Fruit fly (Drosophila melanogaster) whole organism, embryonic: ENCODE results near the gene CG6136.

Experiments used
- CG10147 ChIP-seq: fragments of 200-800 bp; sonication (Bioruptor generic); optimal IDR thresholded peaks from 2 replicates; lab custom pipeline; 2019; ENCODE audit warnings: missing biosample characterization, mild to moderate bottlenecking, missing genetic modification characterization, moderate library complexity
- CG10209 ChIP-seq: fragments of 200-800 bp; sonication (Bioruptor generic); optimal IDR thresholded peaks from 3 replicates; lab custom pipeline; 2017; ENCODE audit warnings: missing biosample characterization, mild to moderate bottlenecking, missing genetic modification characterization, missing genetic modification reagents
- CG11085 ChIP-seq: fragments of 200-800 bp; sonication (Bioruptor generic); IDR thresholded peaks from 2 replicates; pipeline ENCODE4 v1.3.6; 2022; ENCODE audit warnings: missing biosample characterization, missing genetic modification characterization
- CG11247 ChIP-seq: fragments of 200-800 bp; sonication (Bioruptor generic); IDR thresholded peaks from 2 replicates; pipeline ENCODE4 v1.3.6; 2022; ENCODE audit warnings: missing biosample characterization, missing genetic modification characterization
- CG12391 ChIP-seq: fragments of 200-800 bp; sonication (Bioruptor generic); optimal IDR thresholded peaks from 3 replicates; lab custom pipeline; 2018; ENCODE audit warnings: missing biosample characterization, mild to moderate bottlenecking, missing genetic modification characterization, moderate library complexity
- CG12769 ChIP-seq: fragments of 200-800 bp; sonication (Bioruptor generic); optimal IDR thresholded peaks from 2 replicates; lab custom pipeline; 2019; ENCODE audit warnings: missing biosample characterization, mild to moderate bottlenecking, missing genetic modification characterization, moderate library complexity
- CG14050 ChIP-seq: fragments of 200-800 bp; sonication (Bioruptor generic); IDR thresholded peaks from 3 replicates; pipeline ENCODE4 v1.3.6; 2022; ENCODE audit warnings: missing biosample characterization, missing genetic modification characterization
- CG14667 ChIP-seq: fragments of 200-800 bp; sonication (Bioruptor generic); IDR thresholded peaks from 2 replicates; pipeline ENCODE4 v1.3.6; 2022; ENCODE audit warnings: missing biosample characterization, missing genetic modification characterization
- CG14860 ChIP-seq: fragments of 200-800 bp; sonication (Bioruptor generic); IDR thresholded peaks from 3 replicates; pipeline ENCODE4 v1.3.6; 2022; ENCODE audit warnings: missing biosample characterization, missing genetic modification characterization; ENCODE audit not compliant: partially characterized antibody
- CG15269 ChIP-seq: fragments of 200-800 bp; sonication (Bioruptor generic); optimal IDR thresholded peaks from 2 replicates; lab custom pipeline; 2018; ENCODE audit warnings: missing biosample characterization, mild to moderate bottlenecking, missing genetic modification characterization, moderate library complexity
- CG1602 ChIP-seq: fragments of 200-800 bp; sonication (Bioruptor generic); optimal IDR thresholded peaks from 3 replicates; lab custom pipeline; 2016; ENCODE audit warnings: missing biosample characterization, missing genetic modification characterization
- CG16779 ChIP-seq: fragments of 200-800 bp; sonication (Bioruptor generic); IDR thresholded peaks from 2 replicates; pipeline ENCODE4 v1.3.6; 2022; ENCODE audit warnings: missing biosample characterization, missing genetic modification characterization
- CG16813 ChIP-seq: fragments of 200-800 bp; sonication (Bioruptor generic); IDR thresholded peaks from 3 replicates; pipeline ENCODE4 v1.3.6; 2022; ENCODE audit warnings: missing biosample characterization, missing genetic modification characterization; ENCODE audit not compliant: partially characterized antibody
- CG17359 ChIP-seq: fragments of 200-800 bp; sonication (Bioruptor generic); optimal IDR thresholded peaks from 3 replicates; lab custom pipeline; 2018; ENCODE audit warnings: missing biosample characterization, mild to moderate bottlenecking, missing genetic modification characterization, moderate library complexity
- CG17361 ChIP-seq: fragments of 200-800 bp; sonication (Bioruptor generic); IDR thresholded peaks from 3 replicates; pipeline ENCODE4 v1.3.6; 2022; ENCODE audit warnings: missing biosample characterization, missing genetic modification characterization
- CG17802 ChIP-seq: fragments of 200-800 bp; sonication (Bioruptor generic); optimal IDR thresholded peaks from 2 replicates; lab custom pipeline; 2018; ENCODE audit warnings: missing biosample characterization, mild to moderate bottlenecking, missing genetic modification characterization, moderate library complexity
- CG2120 ChIP-seq: fragments of 200-800 bp; sonication (Bioruptor generic); optimal IDR thresholded peaks from 3 replicates; lab custom pipeline; 2016; ENCODE audit warnings: missing biosample characterization, missing genetic modification characterization
- CG3281 ChIP-seq: fragments of 200-800 bp; sonication (Bioruptor generic); optimal IDR thresholded peaks from 3 replicates; lab custom pipeline; 2017; ENCODE audit warnings: missing biosample characterization, mild to moderate bottlenecking, missing genetic modification characterization
- CG3995 ChIP-seq: fragments of 200-800 bp; sonication (Bioruptor generic); optimal IDR thresholded peaks from 3 replicates; lab custom pipeline; 2016; ENCODE audit warnings: missing biosample characterization, missing genetic modification characterization
- CG4360 ChIP-seq: fragments of 200-800 bp; sonication (Bioruptor generic); IDR thresholded peaks from 2 replicates; pipeline ENCODE4 v1.3.6; 2022; ENCODE audit warnings: missing biosample characterization, missing genetic modification characterization
- CG4707 ChIP-seq: fragments of 200-800 bp; sonication (Bioruptor generic); optimal IDR thresholded peaks from 2 replicates; lab custom pipeline; 2018; ENCODE audit warnings: missing biosample characterization, mild to moderate bottlenecking, missing genetic modification characterization, moderate library complexity
- CG6854 ChIP-seq: fragments of 200-800 bp; sonication (Bioruptor generic); optimal IDR thresholded peaks from 3 replicates; lab custom pipeline; 2017; ENCODE audit warnings: missing biosample characterization, mild to moderate bottlenecking, missing genetic modification characterization
- CG9727 ChIP-seq: fragments of 200-800 bp; sonication (Bioruptor generic); optimal IDR thresholded peaks from 3 replicates; lab custom pipeline; 2017; ENCODE audit warnings: missing biosample characterization, mild to moderate bottlenecking, missing genetic modification characterization
- CG9876 ChIP-seq: fragments of 200-800 bp; sonication (Bioruptor generic); optimal IDR thresholded peaks from 2 replicates; lab custom pipeline; 2016; ENCODE audit warnings: missing biosample characterization, missing genetic modification characterization
- CTCF ChIP-seq: fragments of 200-800 bp; sonication (Bioruptor generic); optimal IDR thresholded peaks from 2 replicates; lab custom pipeline; 2017; ENCODE audit warnings: missing biosample characterization, mild to moderate bottlenecking, missing genetic modification characterization, moderate library complexity
- Eip74EF ChIP-seq, 2 experiments: fragments of 200-800 bp in 1 of 2; fragments of >200 bp in 1 of 2; sonication (Bioruptor generic) in 1 of 2; optimal IDR thresholded peaks; 2 replicates each; lab custom pipeline; 2017 to 2019; ENCODE audit warnings: missing biosample characterization in 2 of 2, missing genetic modification characterization in 2 of 2, mild to moderate bottlenecking in 1 of 2, moderate library complexity in 1 of 2
- H2.0 ChIP-seq: fragments of 200-800 bp; sonication (Bioruptor generic); IDR thresholded peaks from 2 replicates; pipeline ENCODE4 v1.3.6; 2022; ENCODE audit warnings: missing biosample characterization, missing genetic modification characterization
- HmgZ ChIP-seq: fragments of 200-800 bp; sonication (Bioruptor generic); optimal IDR thresholded peaks from 2 replicates; lab custom pipeline; 2018; ENCODE audit warnings: missing biosample characterization, mild to moderate bottlenecking, missing genetic modification characterization
- Hr3 ChIP-seq: fragments of 200-800 bp; sonication (Bioruptor generic); optimal IDR thresholded peaks from 3 replicates; lab custom pipeline; 2016; ENCODE audit warnings: missing biosample characterization, missing genetic modification characterization
- Hr51 ChIP-seq, 2 experiments: fragments of 200-800 bp; sonication (Bioruptor generic); optimal IDR thresholded peaks; 2 replicates in 1 of 2; 3 replicates in 1 of 2; lab custom pipeline; 2016 to 2018; ENCODE audit warnings: missing biosample characterization in 2 of 2, missing genetic modification characterization in 2 of 2, mild to moderate bottlenecking in 1 of 2, moderate library complexity in 1 of 2
- MESR4 ChIP-seq: fragments of 200-800 bp; sonication (Bioruptor generic); optimal IDR thresholded peaks from 2 replicates; lab custom pipeline; 2018; ENCODE audit warnings: missing biosample characterization, mild to moderate bottlenecking, missing genetic modification characterization, moderate library complexity
- Myb ChIP-seq: fragments of 200-800 bp; sonication (Bioruptor generic); optimal IDR thresholded peaks from 2 replicates; lab custom pipeline; 2016; ENCODE audit warnings: missing biosample characterization, missing genetic modification characterization
- Oli ChIP-seq: fragments of 200-800 bp; sonication (Bioruptor generic); optimal IDR thresholded peaks from 2 replicates; lab custom pipeline; 2018; ENCODE audit warnings: missing biosample characterization, mild to moderate bottlenecking, missing genetic modification characterization, moderate library complexity
- Opbp ChIP-seq: fragments of 200-800 bp; sonication (Bioruptor generic); IDR thresholded peaks from 3 replicates; pipeline ENCODE4 v1.3.6; 2022; ENCODE audit warnings: missing biosample characterization, missing genetic modification characterization; ENCODE audit not compliant: partially characterized antibody
- ato ChIP-seq: fragments of 200-800 bp; sonication (Bioruptor generic); IDR thresholded peaks from 2 replicates; pipeline ENCODE4 v1.3.6; 2022; ENCODE audit warnings: missing biosample characterization, missing genetic modification characterization; ENCODE audit not compliant: partially characterized antibody
- cas ChIP-seq: fragments of 200-800 bp; sonication (Bioruptor generic); IDR thresholded peaks from 2 replicates; pipeline ENCODE4 v1.3.6; 2022; ENCODE audit warnings: missing biosample characterization, missing genetic modification characterization
- chif ChIP-seq, 2 experiments: fragments of 200-800 bp; sonication (Bioruptor generic); optimal IDR thresholded peaks; 3 replicates each; lab custom pipeline; 2016; ENCODE audit warnings: missing biosample characterization in 2 of 2, missing genetic modification characterization in 2 of 2
- cwo ChIP-seq: fragments of 200-800 bp; sonication (Bioruptor generic); optimal IDR thresholded peaks from 3 replicates; lab custom pipeline; 2017; ENCODE audit warnings: missing biosample characterization, missing genetic modification characterization, mild to moderate bottlenecking, moderate library complexity, missing genetic modification reagents
- dan ChIP-seq: fragments of 200-800 bp; sonication (Bioruptor generic); IDR thresholded peaks from 2 replicates; pipeline ENCODE4 v1.3.6; 2022; ENCODE audit warnings: missing biosample characterization, missing genetic modification characterization
- kay ChIP-seq: fragments of 200-800 bp; sonication (Bioruptor generic); optimal IDR thresholded peaks from 2 replicates; lab custom pipeline; 2016; ENCODE audit warnings: missing biosample characterization, missing genetic modification characterization
- knrl ChIP-seq: fragments of 200-800 bp; sonication (Bioruptor generic); IDR thresholded peaks from 3 replicates; pipeline ENCODE4 v1.3.6; 2022; ENCODE audit warnings: missing biosample characterization, missing genetic modification characterization; ENCODE audit not compliant: partially characterized antibody
- maf-S ChIP-seq: fragments of 200-800 bp; sonication (Bioruptor generic); optimal IDR thresholded peaks from 2 replicates; lab custom pipeline; 2016; ENCODE audit warnings: missing biosample characterization, missing genetic modification characterization
- mirr ChIP-seq: fragments of 200-800 bp; sonication (Bioruptor generic); optimal IDR thresholded peaks from 3 replicates; lab custom pipeline; 2018; ENCODE audit warnings: missing biosample characterization, mild to moderate bottlenecking, missing genetic modification characterization
- org-1 ChIP-seq: fragments of 200-800 bp; sonication (Bioruptor generic); optimal IDR thresholded peaks from 2 replicates; lab custom pipeline; 2017; ENCODE audit warnings: missing biosample characterization, missing genetic modification characterization
- pho ChIP-seq: fragments of 200-800 bp; sonication (Bioruptor generic); optimal IDR thresholded peaks from 2 replicates; lab custom pipeline; 2016; ENCODE audit warnings: missing biosample characterization, missing genetic modification characterization
- salm ChIP-seq: fragments of 200-800 bp; sonication (Bioruptor generic); optimal IDR thresholded peaks from 2 replicates; lab custom pipeline; 2018; ENCODE audit warnings: missing biosample characterization, mild to moderate bottlenecking, missing genetic modification characterization
- sim ChIP-seq: fragments of 200-800 bp; sonication (Bioruptor generic); IDR thresholded peaks from 2 replicates; pipeline ENCODE4 v1.3.6; 2022; ENCODE audit warnings: missing biosample characterization, missing genetic modification characterization
- toy ChIP-seq: fragments of 200-800 bp; sonication (Bioruptor generic); IDR thresholded peaks from 2 replicates; pipeline ENCODE4 v1.3.6; 2022; ENCODE audit warnings: missing biosample characterization, missing genetic modification characterization
- wek ChIP-seq: fragments of 200-800 bp; sonication (Bioruptor generic); optimal IDR thresholded peaks from 3 replicates; lab custom pipeline; 2018; ENCODE audit warnings: missing biosample characterization, mild to moderate bottlenecking, missing genetic modification characterization, moderate library complexity

Gene CG6136

dm6 chr3R:15342926-15343685 lies 28.9 kb downstream of the CG6136 start, which contains the start of gene Nagk (continued):
- TF ChIP-seq CG11085 (GFP tag; lab: Robert Waterston, UW) (no peak), Oli (peak; percentile 80), Hr3 (GFP tag; lab: Kevin White, UChicago) (peak; percentile 77), chif (GFP tag; optimal IDR thresholded peaks at IDR 0.05; lab: Kevin White, UChicago) (peak; percentile 9 to 72), CG15269 (peak; percentile 60), MESR4 (GFP tag; lab: Kevin White, UChicago) (peak; percentile 56), H2.0 (peak; percentile 44; the same call in 1 of the 2 replicates), CG11247 (GFP tag; lab: Robert Waterston, UW) (0 out of 2 replicates have a peak, but pooled peaks have one; percentile 5), Myb (GFP tag; lab: Kevin White, UChicago) (peak; percentile 33), maf-S (GFP tag; lab: Kevin White, UChicago) (peak; percentile 30), CG17359 (peak; percentile 34), sim (GFP tag; lab: Robert Waterston, UW) (no peak), CG4360 (no peak), dan (GFP tag; lab: Robert Waterston, UW) (no peak), CG4707 (GFP tag; lab: Kevin White, UChicago) (no peak), mirr (GFP tag; lab: Kevin White, UChicago) (peak; percentile 31), CG14667 (GFP tag; lab: Robert Waterston, UW) (no peak), CG14860 (GFP tag; lab: Robert Waterston, UW) (no peak), knrl (no peak; the same call in 2 of the 3 replicates), HmgZ (peak; percentile 5), salm (tag; lab: Kevin White, UChicago) (peak; percentile 39), toy (GFP tag; lab: Robert Waterston, UW) (no peak), CG2120 (GFP tag; lab: Kevin White, UChicago) (peak; percentile 69), CG12769 (no peak), CG10147 (GFP tag; lab: Kevin White, UChicago) (peak; percentile 50), CG3995 (GFP tag; lab: Kevin White, UChicago) (no peak), CG3281 (GFP tag; lab: Kevin White, UChicago) (peak; percentile 62), CG1602 (GFP tag; lab: Kevin White, UChicago) (peak; percentile 57), CG9876 (GFP tag; lab: Kevin White, UChicago) (no peak), Hr51 (GFP tag; optimal IDR thresholded peaks at IDR 0.05; lab: Kevin White, UChicago) (peak; percentile 13 to 68), CG17361 (GFP tag; lab: Robert Waterston, UW) (peak; percentile 88), CG17802 (tag; lab: Kevin White, UChicago) (peak; percentile 7), kay (GFP tag; lab: Kevin White, UChicago) (peak; percentile 52), CG16779 (GFP tag; lab: Robert Waterston, UW) (no peak), pho (GFP tag; lab: Kevin White, UChicago) (peak; percentile 83), CG9727 (GFP tag; lab: Kevin White, UChicago) (peak; percentile 84), wek (GFP tag; lab: Kevin White, UChicago) (peak; percentile 13), CTCF (no peak), Eip74EF (GFP tag; optimal IDR thresholded peaks at IDR 0.05; lab: Kevin White, UChicago) (peak in 1 of 2 experiments; percentile 79), CG10209 (GFP tag; lab: Kevin White, UChicago) (peak; percentile 68), CG16813 (no peak), cas (GFP tag; lab: Robert Waterston, UW) (no peak), CG12391 (tag; lab: Kevin White, UChicago) (peak; percentile 77), ato (GFP tag; lab: Robert Waterston, UW) (no peak), CG14050 (GFP tag; lab: Robert Waterston, UW) (no peak), CG6854 (GFP tag; lab: Kevin White, UChicago) (peak; percentile 45), Opbp (GFP tag; lab: Robert Waterston, UW) (peak; percentile 59; the same call in 1 of the 3 replicates), org-1 (GFP tag; lab: Kevin White, UChicago) (peak; percentile 27), cwo (peak; percentile 56)
